Fruit fly (Drosophila melanogaster): ENCODE measurements around the gene Lcp65Ad.

dm6 chr3L:6115505-6115904 is 27.7 kb upstream of the Lcp65Ad start:
- TF ChIP-seq EcR (GFP tag; optimal IDR thresholded peaks at IDR 0.05) (no peak), CG8478 (optimal IDR thresholded peaks at IDR 0.05) (no peak), psq (optimal IDR thresholded peaks at IDR 0.05) (no peak)

All from whole organism.